Fruit fly (Drosophila melanogaster): ENCODE data around the gene trol.

DNA sequence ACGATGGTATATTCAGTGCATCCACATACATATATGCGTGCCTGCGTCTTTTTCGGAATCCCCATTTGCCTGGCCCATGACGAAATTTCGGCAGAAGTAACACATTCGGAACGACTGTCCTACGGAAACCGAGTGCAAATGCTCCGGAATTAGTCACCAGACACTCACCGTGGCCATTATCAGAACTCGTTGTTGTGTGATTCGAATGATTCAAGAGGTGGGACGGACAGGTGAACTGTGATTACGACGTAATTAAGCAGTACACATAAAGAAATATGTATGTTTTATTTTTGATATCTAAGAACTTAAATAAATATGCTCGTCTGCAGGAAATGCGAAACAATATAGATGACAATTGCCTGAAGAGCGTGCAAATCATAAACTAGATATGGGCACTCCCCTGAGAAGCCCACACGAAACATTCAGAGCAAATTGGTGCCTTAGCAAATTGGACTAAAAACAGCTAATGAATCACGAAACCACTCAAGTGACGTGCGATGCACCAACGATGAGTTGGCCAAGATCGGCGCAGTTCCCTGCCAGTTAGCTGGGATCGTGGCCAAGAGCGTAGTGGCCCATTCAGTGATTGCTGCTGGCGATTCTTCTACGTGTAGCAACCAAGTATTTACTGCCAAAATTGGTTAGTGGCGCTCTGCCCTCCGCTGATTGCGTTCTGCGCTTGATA lies 46.2 kb upstream of the trol start:
- TF ChIP-seq CG8478 (optimal IDR thresholded peaks at IDR 0.05) (no peak), CTCF (optimal IDR thresholded peaks at IDR 0.05) (no peak)
